Fruit fly (Drosophila melanogaster): ENCODE measurements around the gene Plzf.

The Plzf gene

dm6 chr2L:12046856-12047230, 1.9 kb downstream of the Plzf start:
- TF ChIP-seq CG17806 (tag; optimal IDR thresholded peaks at IDR 0.05), result no peak
- TF ChIP-seq CG4496 (GFP tag; IDR thresholded peaks at IDR 0.05), result no peak
- TF ChIP-seq rn (GFP tag; IDR thresholded peaks at IDR 0.05), result no peak
- no peak for TF ChIP-seq CG13204 (GFP tag; optimal IDR thresholded peaks at IDR 0.05)
- no peak for TF ChIP-seq CG10348 (GFP tag; IDR thresholded peaks at IDR 0.05)
- no peak for TF ChIP-seq CG14655 (GFP tag; optimal IDR thresholded peaks at IDR 0.05)
- no peak for TF ChIP-seq Pif1A (GFP tag; optimal IDR thresholded peaks at IDR 0.05)
- no peak for TF ChIP-seq CG32121 (GFP tag; IDR thresholded peaks at IDR 0.05)
- TF ChIP-seq gl (tag; optimal IDR thresholded peaks at IDR 0.05), result no peak
- no peak for TF ChIP-seq CG34367 (tag; optimal IDR thresholded peaks at IDR 0.05)
- TF ChIP-seq CG12605 (GFP tag; IDR thresholded peaks at IDR 0.05), result no peak
- TF ChIP-seq fd96Ca (GFP tag; IDR thresholded peaks at IDR 0.05), result no peak
- no peak for TF ChIP-seq CG15710 (tag; optimal IDR thresholded peaks at IDR 0.05)
- no peak for TF ChIP-seq EcR (GFP tag; optimal IDR thresholded peaks at IDR 0.05)
- no peak for TF ChIP-seq Ets98B (GFP tag; IDR thresholded peaks at IDR 0.05)
- TF ChIP-seq D1 (tag; optimal IDR thresholded peaks at IDR 0.05), result no peak
- no peak for TF ChIP-seq CG8159 (tag; optimal IDR thresholded peaks at IDR 0.05)
- TF ChIP-seq Snoo (tag; optimal IDR thresholded peaks at IDR 0.05), result no peak
- no peak for TF ChIP-seq CG8301 (tag; optimal IDR thresholded peaks at IDR 0.05)
- TF ChIP-seq Pif1B (GFP tag; optimal IDR thresholded peaks at IDR 0.05), result no peak

dm6 chr2L:12045941-12046855, 2.5 kb downstream of the Plzf start, which contains the start of gene CG6770:
TSS of gene CG6770 (minus strand) at chr2L:12046118.
- TF ChIP-seq D1 (tag; optimal IDR thresholded peaks at IDR 0.05), result peak; percentile 53
- peak; percentile 72 for TF ChIP-seq EcR (GFP tag; optimal IDR thresholded peaks at IDR 0.05)
- TF ChIP-seq Ets98B (GFP tag; IDR thresholded peaks at IDR 0.05), result peak; percentile 89
- peak; percentile 92 for TF ChIP-seq CG4496 (GFP tag; IDR thresholded peaks at IDR 0.05)
- TF ChIP-seq CG14655 (GFP tag; optimal IDR thresholded peaks at IDR 0.05), result peak; percentile 80
- peak; percentile 39 for TF ChIP-seq CG13204 (GFP tag; optimal IDR thresholded peaks at IDR 0.05)
- peak; percentile 72 for TF ChIP-seq CG8301 (tag; optimal IDR thresholded peaks at IDR 0.05)
- TF ChIP-seq CG15710 (tag; optimal IDR thresholded peaks at IDR 0.05), result peak; percentile 86
- peak; percentile 72 for TF ChIP-seq CG9948 (tag; optimal IDR thresholded peaks at IDR 0.05)
- TF ChIP-seq CG34367 (tag; optimal IDR thresholded peaks at IDR 0.05), result peak; percentile 73
- peak; percentile 84 for TF ChIP-seq Pif1B (GFP tag; optimal IDR thresholded peaks at IDR 0.05)
- peak; percentile 86 for TF ChIP-seq fd96Ca (GFP tag; IDR thresholded peaks at IDR 0.05)
- peak; percentile 92 for TF ChIP-seq Snoo (tag; optimal IDR thresholded peaks at IDR 0.05)
- TF ChIP-seq CG17806 (tag; optimal IDR thresholded peaks at IDR 0.05), result peak; percentile 80
- no peak for TF ChIP-seq CG10348 (GFP tag; IDR thresholded peaks at IDR 0.05)
- peak; percentile 86 for TF ChIP-seq Pif1A (GFP tag; optimal IDR thresholded peaks at IDR 0.05)
- TF ChIP-seq rn (GFP tag; IDR thresholded peaks at IDR 0.05), result peak; percentile 74
- TF ChIP-seq gl (tag; optimal IDR thresholded peaks at IDR 0.05), result peak; percentile 20
- TF ChIP-seq CG32121 (GFP tag; IDR thresholded peaks at IDR 0.05), result peak; percentile 86
- TF ChIP-seq CG8159 (tag; optimal IDR thresholded peaks at IDR 0.05), result peak; percentile 88
- TF ChIP-seq CG12605 (GFP tag; IDR thresholded peaks at IDR 0.05), result peak; percentile 90

dm6 chr2L:12045578-12045940, 3.2 kb downstream of the Plzf start:
- no peak for TF ChIP-seq rn (GFP tag; IDR thresholded peaks at IDR 0.05)
- no peak for TF ChIP-seq CG14655 (GFP tag; optimal IDR thresholded peaks at IDR 0.05)
- no peak for TF ChIP-seq CG12605 (GFP tag; IDR thresholded peaks at IDR 0.05)
- no peak for TF ChIP-seq Pif1B (GFP tag; optimal IDR thresholded peaks at IDR 0.05)
- no peak for TF ChIP-seq CG8301 (tag; optimal IDR thresholded peaks at IDR 0.05)
- no peak for TF ChIP-seq EcR (GFP tag; optimal IDR thresholded peaks at IDR 0.05)
- no peak for TF ChIP-seq CG4496 (GFP tag; IDR thresholded peaks at IDR 0.05)
- no peak for TF ChIP-seq CG10348 (GFP tag; IDR thresholded peaks at IDR 0.05)
- TF ChIP-seq CG15710 (tag; optimal IDR thresholded peaks at IDR 0.05), result no peak
- TF ChIP-seq CG34367 (tag; optimal IDR thresholded peaks at IDR 0.05), result no peak
- TF ChIP-seq Pif1A (GFP tag; optimal IDR thresholded peaks at IDR 0.05), result no peak
- TF ChIP-seq fd96Ca (GFP tag; IDR thresholded peaks at IDR 0.05), result no peak
- no peak for TF ChIP-seq Snoo (tag; optimal IDR thresholded peaks at IDR 0.05)
- no peak for TF ChIP-seq CG13204 (GFP tag; optimal IDR thresholded peaks at IDR 0.05)
- no peak for TF ChIP-seq D1 (tag; optimal IDR thresholded peaks at IDR 0.05)

- TF ChIP-seq CG13204 (GFP tag; optimal IDR thresholded peaks at IDR 0.05), result peak; percentile 9
- TF ChIP-seq CG34367 (tag; optimal IDR thresholded peaks at IDR 0.05), result peak; percentile 69
- TF ChIP-seq CG9948 (tag; optimal IDR thresholded peaks at IDR 0.05), result peak; percentile 60
- peak; percentile 85 for TF ChIP-seq Ets98B (GFP tag; IDR thresholded peaks at IDR 0.05)
- peak; percentile 78 for TF ChIP-seq CG17806 (tag; optimal IDR thresholded peaks at IDR 0.05)
- TF ChIP-seq D1 (tag; optimal IDR thresholded peaks at IDR 0.05), result peak; percentile 68
- peak; percentile 95 for TF ChIP-seq EcR (GFP tag; optimal IDR thresholded peaks at IDR 0.05)
- TF ChIP-seq CG8159 (tag; optimal IDR thresholded peaks at IDR 0.05), result peak; percentile 99
- peak; percentile 90 for TF ChIP-seq Pif1A (GFP tag; optimal IDR thresholded peaks at IDR 0.05)
- peak; percentile 84 for TF ChIP-seq CG8301 (tag; optimal IDR thresholded peaks at IDR 0.05)
- peak; percentile 71 for TF ChIP-seq Snoo (tag; optimal IDR thresholded peaks at IDR 0.05)
- TF ChIP-seq CG32121 (GFP tag; IDR thresholded peaks at IDR 0.05), result peak; percentile 80
- no peak for TF ChIP-seq CG14655 (GFP tag; optimal IDR thresholded peaks at IDR 0.05)
- peak; percentile 82 for TF ChIP-seq Pif1B (GFP tag; optimal IDR thresholded peaks at IDR 0.05)
- TF ChIP-seq rn (GFP tag; IDR thresholded peaks at IDR 0.05), result 0 out of 2 replicates have a peak, but pooled peaks have one; percentile 21
- peak; percentile 90 for TF ChIP-seq CG4496 (GFP tag; IDR thresholded peaks at IDR 0.05)
- TF ChIP-seq fd96Ca (GFP tag; IDR thresholded peaks at IDR 0.05), result peak; percentile 81; the same call in 2 of the 3 replicates
- peak; percentile 76 for TF ChIP-seq CG15710 (tag; optimal IDR thresholded peaks at IDR 0.05)
- peak; percentile 65 for TF ChIP-seq gl (tag; optimal IDR thresholded peaks at IDR 0.05)
- peak; percentile 63 for TF ChIP-seq CG12605 (GFP tag; IDR thresholded peaks at IDR 0.05)
- TF ChIP-seq CG10348 (GFP tag; IDR thresholded peaks at IDR 0.05), result no peak
These were observed 3.9 kb downstream of the Plzf start, which contains the start of gene CG6785 for dm6 chr2L:12044613-12045350. TSS of gene CG6785 (minus strand) at chr2L:12045200.

All from whole organism, pupa.